Fruit fly (Drosophila melanogaster): ENCODE results near the gene Tgs1.

Tgs1 gene

dm6 chr3R:18297444-18298297 is 42.3 kb downstream of the Tgs1 start (continued):
- TF ChIP-seq dac (GFP tag; optimal IDR thresholded peaks at IDR 0.05), result peak; percentile 31
- no peak for TF ChIP-seq CG9139 (GFP tag; optimal IDR thresholded peaks at IDR 0.05)
- peak; percentile 24 for TF ChIP-seq CG34406 (GFP tag; optimal IDR thresholded peaks at IDR 0.05)
- peak; percentile 17 for TF ChIP-seq CG6276 (GFP tag; optimal IDR thresholded peaks at IDR 0.05)
- no peak for TF ChIP-seq Blimp-1 (GFP tag; optimal IDR thresholded peaks at IDR 0.05)
- TF ChIP-seq salr (GFP tag; optimal IDR thresholded peaks at IDR 0.05), result peak in 1 of 2 experiments; percentile 19
- TF ChIP-seq svp (GFP tag), result peak; percentile 67
- no peak for TF ChIP-seq Ets96B (tag; optimal IDR thresholded peaks at IDR 0.05)
- TF ChIP-seq Sox14 (GFP tag; optimal IDR thresholded peaks at IDR 0.05), result peak; percentile 37
- TF ChIP-seq fd59A (GFP tag; optimal IDR thresholded peaks at IDR 0.05), result peak; percentile 6
- no peak for TF ChIP-seq ss (GFP tag; optimal IDR thresholded peaks at IDR 0.05)
- TF ChIP-seq CG8119 (GFP tag; IDR thresholded peaks at IDR 0.05), result peak; percentile 42; the same call in 1 of the 3 replicates
- TF ChIP-seq CG11762 (GFP tag; optimal IDR thresholded peaks at IDR 0.05; ENCODE audit: insufficient read depth), result no peak
- peak; percentile 19 for TF ChIP-seq CG4318 (GFP tag; optimal IDR thresholded peaks at IDR 0.05)
- TF ChIP-seq net (GFP tag; optimal IDR thresholded peaks at IDR 0.05), result no peak
- no peak for TF ChIP-seq CG6792 (GFP tag; optimal IDR thresholded peaks at IDR 0.05)
- peak; percentile 57; the same call in 1 of the 3 replicates for TF ChIP-seq CG6163 (GFP tag; IDR thresholded peaks at IDR 0.05)
- peak; percentile 58; the same call in 2 of the 3 replicates for TF ChIP-seq eg (GFP tag; IDR thresholded peaks at IDR 0.05)
- TF ChIP-seq Hr4 (GFP tag; optimal IDR thresholded peaks at IDR 0.05), result peak; percentile 47
- TF ChIP-seq CG3032 (tag; optimal IDR thresholded peaks at IDR 0.05), result peak; percentile 13
- peak; percentile 52 for TF ChIP-seq fkh (GFP tag; optimal IDR thresholded peaks at IDR 0.05)
- TF ChIP-seq CG10631 (GFP tag; optimal IDR thresholded peaks at IDR 0.05), result peak; percentile 46
- TF ChIP-seq CG32006 (GFP tag; optimal IDR thresholded peaks at IDR 0.05), result peak; percentile 65
- TF ChIP-seq CG8632 (GFP tag; optimal IDR thresholded peaks at IDR 0.05), result peak; percentile 18
- no peak for TF ChIP-seq Eip93F (GFP tag; optimal IDR thresholded peaks at IDR 0.05)

DNA sequence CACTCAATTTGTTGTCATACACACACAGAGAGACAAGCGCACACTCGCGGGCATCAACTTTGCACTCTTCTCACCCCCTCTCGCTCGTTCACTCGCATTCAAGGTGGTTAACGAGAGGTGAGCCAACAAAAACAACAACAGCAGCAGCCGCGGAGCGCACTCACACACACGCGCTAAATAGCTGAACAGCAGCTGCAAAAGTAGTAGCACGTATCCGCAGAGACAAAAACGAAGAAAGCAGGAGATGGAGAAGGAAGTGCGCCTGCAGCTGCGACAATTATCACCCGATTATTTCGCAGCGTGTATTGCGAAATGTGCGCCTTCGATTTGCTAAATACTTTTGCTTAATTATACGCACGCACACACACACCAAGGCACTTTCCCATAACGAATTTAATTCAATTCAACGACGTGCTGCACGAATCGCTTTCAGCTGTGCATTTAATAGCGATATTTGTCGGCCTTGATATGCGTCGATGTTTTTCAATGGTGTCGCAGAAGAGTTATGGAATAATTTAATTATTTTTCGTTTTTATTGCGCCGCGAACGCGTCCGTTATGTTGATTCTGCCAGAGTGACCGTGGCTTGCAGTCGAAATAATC is 43.1 kb downstream of the Tgs1 start:
- TF ChIP-seq lz (GFP tag; optimal IDR thresholded peaks at IDR 0.05) (no peak), Eip93F (GFP tag; optimal IDR thresholded peaks at IDR 0.05) (no peak), CG32006 (GFP tag; optimal IDR thresholded peaks at IDR 0.05) (peak; percentile 20), CG10631 (GFP tag; optimal IDR thresholded peaks at IDR 0.05) (no peak), Sox14 (GFP tag; optimal IDR thresholded peaks at IDR 0.05) (peak; percentile 38), CG4318 (GFP tag; optimal IDR thresholded peaks at IDR 0.05) (no peak), Gug (GFP tag; IDR thresholded peaks at IDR 0.05) (peak; percentile 45), CG31627 (GFP tag; optimal IDR thresholded peaks at IDR 0.05) (no peak), Met (GFP tag; optimal IDR thresholded peaks at IDR 0.05) (no peak), topi (GFP tag; optimal IDR thresholded peaks at IDR 0.05) (peak; percentile 17), svp (GFP tag) (peak; percentile 70), CG6792 (GFP tag; optimal IDR thresholded peaks at IDR 0.05) (no peak), CG11762 (GFP tag; optimal IDR thresholded peaks at IDR 0.05; ENCODE audit: insufficient read depth) (no peak), CG11294 (GFP tag; IDR thresholded peaks at IDR 0.05) (no peak), CG6163 (GFP tag; IDR thresholded peaks at IDR 0.05) (peak; percentile 80), CG7368 (GFP tag; optimal IDR thresholded peaks at IDR 0.05) (no peak), Hr4 (GFP tag; optimal IDR thresholded peaks at IDR 0.05) (peak; percentile 12), ss (GFP tag; optimal IDR thresholded peaks at IDR 0.05) (peak; percentile 56 to 72), salr (GFP tag; optimal IDR thresholded peaks at IDR 0.05) (no peak), CG8119 (GFP tag; IDR thresholded peaks at IDR 0.05) (peak; percentile 57), net (GFP tag; optimal IDR thresholded peaks at IDR 0.05) (peak; percentile 21), CG6854 (GFP tag; optimal IDR thresholded peaks at IDR 0.05) (no peak), spab (GFP tag; optimal IDR thresholded peaks at IDR 0.05) (no peak), Hr39 (GFP tag; optimal IDR thresholded peaks at IDR 0.05) (peak; percentile 37), fd85E (GFP tag; optimal IDR thresholded peaks at IDR 0.05) (no peak), CG8632 (GFP tag; optimal IDR thresholded peaks at IDR 0.05) (peak; percentile 13), CG1621 (tag; optimal IDR thresholded peaks at IDR 0.05) (no peak), CG16779 (tag; optimal IDR thresholded peaks at IDR 0.05) (peak; percentile 28), pdm3 (GFP tag; optimal IDR thresholded peaks at IDR 0.05) (peak; percentile 5), achi (GFP tag; optimal IDR thresholded peaks at IDR 0.05) (peak; percentile 19), CG11902 (GFP tag; optimal IDR thresholded peaks at IDR 0.05) (no peak), CG3919 (GFP tag; optimal IDR thresholded peaks at IDR 0.05) (peak; percentile 38), CG34406 (GFP tag; optimal IDR thresholded peaks at IDR 0.05) (peak; percentile 23), fd59A (GFP tag; optimal IDR thresholded peaks at IDR 0.05) (no peak), Lpt (GFP tag; optimal IDR thresholded peaks at IDR 0.05) (peak; percentile 50), fkh (GFP tag; optimal IDR thresholded peaks at IDR 0.05) (peak; percentile 41), dac (GFP tag; optimal IDR thresholded peaks at IDR 0.05) (no peak), Sox15 (GFP tag; optimal IDR thresholded peaks at IDR 0.05) (no peak)
